Worm (Caenorhabditis elegans) whole organism, L4/young adult: ENCODE results near the gene tdpo-1.

Experiments
- W03F9.2 ChIP-seq: fragments of 150-350 bp; optimal IDR thresholded peaks from 2 replicates; lab custom pipeline; 2014; ENCODE audit warnings: missing biosample characterization, missing genetic modification characterization
- him-1 ChIP-seq: sonication (generic microtip); optimal IDR thresholded peaks from 2 replicates; lab custom pipeline; 2016; ENCODE audit warnings: missing genotype, missing genetic modification reagents, missing genetic modification characterization, missing compliant biosample characterization

- TF ChIP-seq him-1 (tag; lab: Kevin White, UChicago) (no peak), W03F9.2 (tag; lab: Kevin White, UChicago) (no peak)
These were observed 5.5 kb downstream of the tdpo-1 start, which contains the start of gene Y48A5A.1 for ce11 chrIV:1965135-1965534.
